Fruit fly (Drosophila melanogaster): Measurements from ENCODE around the gene Las.
A peak's percentile ranks its signal among the peaks of the same experiment; 100 is the strongest.

Gene Las

dm6 chr3L:20436069-20436468 is 3.9 kb upstream of the Las start, which contains the start of the genes mRpL15 and CtIP (continued):
- TF ChIP-seq chif (GFP tag; optimal IDR thresholded peaks at IDR 0.05) = no peak
- TF ChIP-seq shn (GFP tag; optimal IDR thresholded peaks at IDR 0.05) = no peak
- no peak for TF ChIP-seq CG3407 (GFP tag; optimal IDR thresholded peaks at IDR 0.05)
- peak; percentile 33 for TF ChIP-seq sens (GFP tag)
- TF ChIP-seq CG13424 (tag; optimal IDR thresholded peaks at IDR 0.05) = no peak
- TF ChIP-seq br (optimal IDR thresholded peaks at IDR 0.05) = no peak
- no peak for TF ChIP-seq CG3281 (GFP tag; optimal IDR thresholded peaks at IDR 0.05)
- TF ChIP-seq wdn (GFP tag; IDR thresholded peaks at IDR 0.05) = no peak
- TF ChIP-seq sna (GFP tag; IDR thresholded peaks at IDR 0.05; ENCODE audit: partially characterized antibody) = no peak
- no peak for TF ChIP-seq CG1603 (tag; optimal IDR thresholded peaks at IDR 0.05)
- no peak for TF ChIP-seq CG9437 (GFP tag; optimal IDR thresholded peaks at IDR 0.05)
- no peak for TF ChIP-seq CG32532 (GFP tag; IDR thresholded peaks at IDR 0.05)
- no peak for TF ChIP-seq Aef1 (GFP tag; IDR thresholded peaks at IDR 0.05)
- TF ChIP-seq CG6175 (GFP tag; IDR thresholded peaks at IDR 0.05) = no peak
- no peak for TF ChIP-seq HLH3B (GFP tag; IDR thresholded peaks at IDR 0.05)
- TF ChIP-seq dysf (GFP tag; IDR thresholded peaks at IDR 0.05) = no peak
- TF ChIP-seq hth (optimal IDR thresholded peaks at IDR 0.05) = no peak
- TF ChIP-seq jumu (GFP tag; optimal IDR thresholded peaks at IDR 0.05) = no peak
- TF ChIP-seq Ssrp (tag; optimal IDR thresholded peaks at IDR 0.05) = no peak
- TF ChIP-seq CG13624 (GFP tag; optimal IDR thresholded peaks at IDR 0.05) = no peak
- no peak for TF ChIP-seq abd-A (tag; optimal IDR thresholded peaks at IDR 0.05)
- TF ChIP-seq CkIIα-i1 (GFP tag; IDR thresholded peaks at IDR 0.05) = no peak
- no peak for TF ChIP-seq CG6272 (GFP tag; IDR thresholded peaks at IDR 0.05)
- no peak for TF ChIP-seq danr (GFP tag; IDR thresholded peaks at IDR 0.05)
- TF ChIP-seq dan (GFP tag; IDR thresholded peaks at IDR 0.05) = no peak
- peak; percentile 51; the same call in 1 of the 2 replicates for TF ChIP-seq CG13287 (GFP tag; IDR thresholded peaks at IDR 0.05; ENCODE audit: partially characterized antibody)
- no peak for TF ChIP-seq CG11696 (GFP tag; IDR thresholded peaks at IDR 0.05)
- no peak for TF ChIP-seq CG16815 (GFP tag; optimal IDR thresholded peaks at IDR 0.05)
- no peak for TF ChIP-seq mam (GFP tag; optimal IDR thresholded peaks at IDR 0.05)
- TF ChIP-seq CG9797 (GFP tag; optimal IDR thresholded peaks at IDR 0.05) = peak; percentile 83
- TF ChIP-seq Spps (tag; optimal IDR thresholded peaks at IDR 0.05) = no peak
- no peak for TF ChIP-seq CG12219 (GFP tag; optimal IDR thresholded peaks at IDR 0.05)
- TF ChIP-seq tna (GFP tag; IDR thresholded peaks at IDR 0.05; ENCODE audit: partially characterized antibody) = no peak
- TF ChIP-seq pum (GFP tag; optimal IDR thresholded peaks at IDR 0.05) = no peak
- no peak for TF ChIP-seq nerfin-2 (GFP tag; IDR thresholded peaks at IDR 0.05; ENCODE audit: partially characterized antibody)
- TF ChIP-seq pzg (GFP tag; optimal IDR thresholded peaks at IDR 0.05) = peak; percentile 79
- TF ChIP-seq vnd (GFP tag; IDR thresholded peaks at IDR 0.05; ENCODE audit: partially characterized antibody) = no peak
- no peak for TF ChIP-seq CG10543 (GFP tag; optimal IDR thresholded peaks at IDR 0.05)
- no peak for TF ChIP-seq Oli (tag; optimal IDR thresholded peaks at IDR 0.05)
- no peak for TF ChIP-seq Opbp (GFP tag; IDR thresholded peaks at IDR 0.05; ENCODE audit: partially characterized antibody)
- TF ChIP-seq CG17359 (tag; optimal IDR thresholded peaks at IDR 0.05) = no peak
- no peak for TF ChIP-seq Nf-YC (tag; optimal IDR thresholded peaks at IDR 0.05)
- no peak for TF ChIP-seq Optix (GFP tag; IDR thresholded peaks at IDR 0.05)
- no peak for TF ChIP-seq zen (tag; optimal IDR thresholded peaks at IDR 0.05)
- no peak for TF ChIP-seq CG2678 (tag; optimal IDR thresholded peaks at IDR 0.05)
- TF ChIP-seq az2 (GFP tag; optimal IDR thresholded peaks at IDR 0.05) = no peak
- no peak for TF ChIP-seq CG11093 (GFP tag; IDR thresholded peaks at IDR 0.05)
- TF ChIP-seq CG31224 (GFP tag; IDR thresholded peaks at IDR 0.05) = no peak
- TF ChIP-seq CG4820 (GFP tag; optimal IDR thresholded peaks at IDR 0.05) = no peak
- no peak for TF ChIP-seq CG17802 (tag; optimal IDR thresholded peaks at IDR 0.05)
- TF ChIP-seq trem (tag; optimal IDR thresholded peaks at IDR 0.05) = peak; percentile 53
- TF ChIP-seq unc-4 (GFP tag; IDR thresholded peaks at IDR 0.05; ENCODE audit: partially characterized antibody) = no peak

Data from whole organism, embryonic.